Worm (Caenorhabditis elegans) whole organism, L1 larva: ENCODE data around the gene oac-40.

Source experiments
- ceh-63 ChIP-seq: fragments of 200-800 bp; sonication (Bioruptor generic); optimal IDR thresholded peaks from 2 replicates; lab custom pipeline; 2018; ENCODE audit warnings: mild to moderate bottlenecking, missing genetic modification characterization, missing compliant biosample characterization
- ceh-82 ChIP-seq, 3 experiments: fragments of 150-350 bp in 1 of 3; sonication (generic microtip) in 2 of 3; optimal IDR thresholded peaks; 2 replicates each; lab custom pipeline; 2014 to 2017; ENCODE audit warnings: missing biosample characterization in 3 of 3, missing genetic modification characterization in 3 of 3
- ces-1 ChIP-seq: fragments of 150-350 bp; optimal IDR thresholded peaks from 2 replicates; lab custom pipeline; 2014; ENCODE audit warnings: missing biosample characterization, missing genetic modification reagents, missing genetic modification characterization
- egl-27 ChIP-seq, 2 experiments: fragments of 150-350 bp in 1 of 2; sonication (generic microtip); optimal IDR thresholded peaks; 3 replicates each; lab custom pipeline; 2017 to 2018; ENCODE audit warnings: missing biosample characterization in 2 of 2, missing genetic modification characterization in 2 of 2, missing genetic modification reagents in 2 of 2
- elt-2 ChIP-seq: sonication (generic microtip); optimal IDR thresholded peaks from 2 replicates; lab custom pipeline; 2016; ENCODE audit warnings: missing genetic modification characterization, mild to moderate bottlenecking, inconsistent platforms, missing compliant biosample characterization, missing genetic modification reagents
- lin-39 ChIP-seq: fragments of 150-350 bp; optimal IDR thresholded peaks from 2 replicates; lab custom pipeline; 2014; ENCODE audit warnings: missing biosample characterization, missing genetic modification reagents, missing genetic modification characterization
- nhr-12 ChIP-seq: sonication (generic microtip); optimal IDR thresholded peaks from 2 replicates; lab custom pipeline; 2017; ENCODE audit warnings: missing biosample characterization, missing genetic modification characterization
- snu-23 ChIP-seq: sonication (generic microtip); optimal IDR thresholded peaks from 2 replicates; lab custom pipeline; 2016; ENCODE audit warnings: missing genetic modification characterization, missing compliant biosample characterization

DNA sequence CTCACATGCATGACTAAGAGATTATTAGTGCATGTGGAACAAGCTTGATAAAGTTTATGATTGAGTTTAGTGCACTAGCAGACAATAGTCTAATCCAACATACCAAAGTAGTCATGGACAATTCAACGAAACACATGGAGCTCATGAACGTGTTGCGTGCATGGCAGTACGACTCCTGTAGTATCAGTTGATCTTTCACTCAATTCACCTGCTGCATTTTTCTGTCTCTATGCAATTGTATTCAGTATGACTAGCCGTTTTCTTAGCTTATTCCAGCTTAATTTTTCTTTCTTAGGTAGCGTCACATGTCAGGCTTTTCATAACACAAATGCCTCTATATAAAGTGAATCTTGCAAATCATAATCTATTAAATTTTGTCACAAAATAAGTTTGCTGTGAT, 13.3 kb upstream of the oac-40 start, which contains the start of gene srx-1:
- no peak for TF ChIP-seq egl-27 (tag; optimal IDR thresholded peaks at IDR 0.05; lab: Kevin White, UChicago)
- no peak for TF ChIP-seq snu-23 (GFP tag; lab: Kevin White, UChicago)
- no peak for TF ChIP-seq nhr-12 (tag; lab: Kevin White, UChicago)
- TF ChIP-seq ceh-82 (tag; optimal IDR thresholded peaks at IDR 0.05; lab: Kevin White, UChicago), result no peak
- TF ChIP-seq lin-39 (tag; lab: Kevin White, UChicago), result no peak
- TF ChIP-seq ces-1 (GFP tag; lab: Kevin White, UChicago), result no peak
- TF ChIP-seq elt-2, result no peak
- TF ChIP-seq ceh-63 (GFP tag; lab: Kevin White, UChicago), result no peak
